Fruit fly (Drosophila melanogaster) whole organism, wandering third instar larva: Measurements from ENCODE around the gene CG13786.

Experiments
- Abd-B ChIP-seq: fragments of >200 bp; optimal IDR thresholded peaks from 2 replicates; lab custom pipeline; 2017; ENCODE audit warnings: missing biosample characterization, missing genetic modification characterization
- CG32264 ChIP-seq: fragments of 200-800 bp; sonication (Bioruptor generic); optimal IDR thresholded peaks from 2 replicates; lab custom pipeline; 2016; ENCODE audit warnings: missing biosample characterization, missing genetic modification characterization
- CG9705 ChIP-seq: fragments of 200-800 bp; sonication (Bioruptor generic); optimal IDR thresholded peaks from 2 replicates; lab custom pipeline; 2018; ENCODE audit warnings: missing biosample characterization, mild to moderate bottlenecking, missing genetic modification characterization
- CrebA ChIP-seq: fragments of 200-800 bp; sonication (Bioruptor generic); optimal IDR thresholded peaks from 2 replicates; lab custom pipeline; 2016; ENCODE audit warnings: missing biosample characterization, mild to moderate bottlenecking, missing genetic modification characterization, borderline replicate concordance
- Dfd ChIP-seq: fragments of >200 bp; optimal IDR thresholded peaks from 2 replicates; lab custom pipeline; 2017; ENCODE audit warnings: missing biosample characterization, missing genetic modification characterization
- Dif ChIP-seq: fragments of 200-275, 200-300 bp; sonication (Bioruptor generic); optimal IDR thresholded peaks from 2 replicates; lab custom pipeline; 2018; ENCODE audit warnings: missing biosample characterization, missing genetic modification characterization; ENCODE audit not compliant: partially characterized antibody
- GATAd ChIP-seq: sonication (Bioruptor generic); optimal IDR thresholded peaks from 2 replicates; lab custom pipeline; 2016; ENCODE audit warnings: missing biosample characterization, missing genetic modification characterization
- HLH106 ChIP-seq: fragments of 200-800 bp; optimal IDR thresholded peaks from 3 replicates; lab custom pipeline; 2019; ENCODE audit warnings: missing biosample characterization, mild to moderate bottlenecking, missing genetic modification characterization, moderate library complexity
- Hnf4 ChIP-seq: fragments of 200-800 bp; sonication (Bioruptor generic); optimal IDR thresholded peaks from 2 replicates; lab custom pipeline; 2016; ENCODE audit warnings: missing biosample characterization, mild to moderate bottlenecking, missing genetic modification characterization
- Hr78 ChIP-seq: fragments of >200 bp; optimal IDR thresholded peaks from 2 replicates; lab custom pipeline; 2017; ENCODE audit warnings: missing biosample characterization, missing genetic modification characterization
- Hr83 ChIP-seq: fragments of 200-300 bp; sonication (Bioruptor generic); optimal IDR thresholded peaks from 2 replicates; lab custom pipeline; 2016; ENCODE audit warnings: missing biosample characterization, mild to moderate bottlenecking, missing genetic modification characterization, moderate library complexity; ENCODE audit not compliant: poor library complexity, severe bottlenecking
- Jra ChIP-seq: sonication (Bioruptor generic); optimal IDR thresholded peaks from 2 replicates; lab custom pipeline; 2016; ENCODE audit warnings: missing biosample characterization, missing genetic modification characterization
- Mio ChIP-seq: sonication (Bioruptor generic); optimal IDR thresholded peaks from 2 replicates; lab custom pipeline; 2016; ENCODE audit warnings: missing biosample characterization, missing genetic modification characterization
- Myc ChIP-seq: fragments of >200 bp; optimal IDR thresholded peaks from 2 replicates; lab custom pipeline; 2017
- N ChIP-seq: fragments of >200 bp; optimal IDR thresholded peaks from 2 replicates; lab custom pipeline; 2018; ENCODE audit warnings: missing biosample characterization, missing external identifiers, missing genetic modification characterization
- OdsH ChIP-seq: fragments of 200-800 bp; sonication (Bioruptor generic); optimal IDR thresholded peaks from 2 replicates; lab custom pipeline; 2016; ENCODE audit warnings: missing biosample characterization, mild to moderate bottlenecking, missing genetic modification characterization
- Rel ChIP-seq, 2 experiments: fragments of 200-800 bp; sonication (Bioruptor generic) in 1 of 2; optimal IDR thresholded peaks; 2 replicates in 1 of 2; 3 replicates in 1 of 2; lab custom pipeline; 2016 to 2019; ENCODE audit warnings: mild to moderate bottlenecking in 2 of 2, missing biosample characterization in 2 of 2, missing genetic modification characterization in 2 of 2, moderate library complexity in 1 of 2
- Sp1 ChIP-seq: fragments of 200-800 bp; sonication (Bioruptor generic); optimal IDR thresholded peaks from 3 replicates; lab custom pipeline; 2019; ENCODE audit warnings: missing biosample characterization, mild to moderate bottlenecking, missing genetic modification characterization, moderate library complexity
- Vsx2 ChIP-seq: fragments of 200-300, 225-300 bp; sonication (Bioruptor generic); optimal IDR thresholded peaks from 2 replicates; lab custom pipeline; 2018; ENCODE audit warnings: missing biosample characterization, missing genetic modification characterization; ENCODE audit not compliant: partially characterized antibody
- br ChIP-seq: fragments of 200-800 bp; sonication (Bioruptor generic); optimal IDR thresholded peaks from 2 replicates; lab custom pipeline; 2016; ENCODE audit warnings: missing biosample characterization, missing genetic modification characterization
- brk ChIP-seq: fragments of 200-800 bp; sonication (Bioruptor generic); optimal IDR thresholded peaks from 2 replicates; lab custom pipeline; 2016; ENCODE audit warnings: missing biosample characterization, mild to moderate bottlenecking, missing genetic modification characterization
- dl ChIP-seq, 2 experiments: fragments of 175-275, 200-275 bp in 1 of 2; fragments of 200-275 bp in 1 of 2; sonication (Bioruptor generic); optimal IDR thresholded peaks; lab custom pipeline; 2018; ENCODE audit warnings: mild to moderate bottlenecking in 2 of 2, missing biosample characterization in 2 of 2, missing genetic modification characterization in 2 of 2, moderate library complexity in 2 of 2; ENCODE audit not compliant: partially characterized antibody in 2 of 2, insufficient read depth in 1 of 2
- dmrt93B ChIP-seq: fragments of 200-800 bp; sonication (Bioruptor generic); optimal IDR thresholded peaks from 2 replicates; lab custom pipeline; 2018; ENCODE audit warnings: missing biosample characterization, mild to moderate bottlenecking, missing genetic modification characterization
- dsf ChIP-seq: sonication (Bioruptor generic); optimal IDR thresholded peaks from 2 replicates; lab custom pipeline; 2016; ENCODE audit warnings: missing biosample characterization, missing genetic modification characterization, borderline replicate concordance
- ey ChIP-seq: fragments of 200-800 bp; sonication (Bioruptor generic); optimal IDR thresholded peaks from 2 replicates; lab custom pipeline; 2016; ENCODE audit warnings: missing biosample characterization, missing genetic modification characterization
- foxo ChIP-seq, 2 experiments: fragments of 200-800 bp; sonication (Bioruptor generic); optimal IDR thresholded peaks; 2 replicates in 1 of 2; 3 replicates in 1 of 2; lab custom pipeline; 2016 to 2017; ENCODE audit warnings: missing biosample characterization in 2 of 2, missing genetic modification characterization in 2 of 2
- fru ChIP-seq: fragments of 200-800 bp; sonication (Bioruptor generic); optimal IDR thresholded peaks from 3 replicates; lab custom pipeline; 2016; ENCODE audit warnings: missing biosample characterization, mild to moderate bottlenecking, missing genetic modification characterization
- h ChIP-seq: fragments of 200-800 bp; sonication (Bioruptor generic); optimal IDR thresholded peaks from 3 replicates; lab custom pipeline; 2016; ENCODE audit warnings: missing biosample characterization, mild to moderate bottlenecking, missing genetic modification characterization
- jim ChIP-seq: fragments of 175-275, 200-325 bp; sonication (Bioruptor generic); optimal IDR thresholded peaks from 2 replicates; lab custom pipeline; 2016; ENCODE audit warnings: missing biosample characterization, mild to moderate bottlenecking, missing genetic modification characterization
- lola ChIP-seq: fragments of >200 bp; optimal IDR thresholded peaks from 2 replicates; lab custom pipeline; 2017; ENCODE audit warnings: missing biosample characterization, missing genetic modification characterization
- pan ChIP-seq: fragments of >200 bp; optimal IDR thresholded peaks from 2 replicates; lab custom pipeline; 2017
- psq ChIP-seq: fragments of 200-800 bp; sonication (Bioruptor generic); optimal IDR thresholded peaks from 3 replicates; lab custom pipeline; 2017; ENCODE audit warnings: missing biosample characterization, mild to moderate bottlenecking, missing genetic modification characterization, moderate library complexity
- rgr ChIP-seq: fragments of 200-800 bp; sonication (Bioruptor generic); optimal IDR thresholded peaks from 3 replicates; lab custom pipeline; 2016; ENCODE audit warnings: missing biosample characterization, mild to moderate bottlenecking, missing genetic modification characterization
- sage ChIP-seq: fragments of 200-800 bp; sonication (Bioruptor generic); optimal IDR thresholded peaks from 2 replicates; lab custom pipeline; 2016; ENCODE audit warnings: missing biosample characterization, mild to moderate bottlenecking, missing genetic modification characterization
- sv ChIP-seq: fragments of 200-800 bp; sonication (Bioruptor generic); optimal IDR thresholded peaks from 3 replicates; lab custom pipeline; 2016; ENCODE audit warnings: missing biosample characterization, missing genetic modification characterization
- tai ChIP-seq: sonication (Bioruptor generic); optimal IDR thresholded peaks from 2 replicates; lab custom pipeline; 2016; ENCODE audit warnings: missing biosample characterization, missing genetic modification characterization
- usp ChIP-seq: fragments of >200 bp; optimal IDR thresholded peaks from 2 replicates; lab custom pipeline; 2017; ENCODE audit warnings: missing biosample characterization, missing genetic modification characterization
- woc ChIP-seq: sonication (Bioruptor generic); optimal IDR thresholded peaks from 2 replicates; lab custom pipeline; 2016; ENCODE audit warnings: missing biosample characterization, mild to moderate bottlenecking, missing genetic modification characterization

The CG13786 gene

dm6 chr2L:7227434-7227833 lies 25.3 kb downstream of the CG13786 start, which contains the start of gene CG43799:
Gene CG43799, plus strand, starts transcription at chr2L:7227734.
- TF ChIP-seq woc (no peak), N (GFP tag; lab: Kevin White, UChicago) (no peak), Mio (no peak), OdsH (GFP tag; lab: Kevin White, UChicago) (no peak), Rel (GFP tag; optimal IDR thresholded peaks at IDR 0.05; lab: Kevin White, UChicago) (no peak), Rel (tag; optimal IDR thresholded peaks at IDR 0.05; lab: Kevin White, UChicago) (no peak), Vsx2 (no peak), foxo (GFP tag; optimal IDR thresholded peaks at IDR 0.05; lab: Kevin White, UChicago) (no peak), rgr (no peak), psq (GFP tag; lab: Kevin White, UChicago) (no peak), CG9705 (no peak), HLH106 (tag; lab: Kevin White, UChicago) (no peak), dmrt93B (no peak), sage (GFP tag; lab: Kevin White, UChicago) (no peak), CG32264 (GFP tag; lab: Kevin White, UChicago) (no peak), Jra (GFP tag; lab: Kevin White, UChicago) (no peak), lola (GFP tag; lab: Kevin White, UChicago) (no peak)

dm6 chr2L:7226587-7226986 lies 26.2 kb downstream of the CG13786 start:
- TF ChIP-seq usp (GFP tag; lab: Kevin White, UChicago) (no peak), Mio (no peak)

- TF ChIP-seq Hnf4 (no peak), dmrt93B (no peak), br (no peak), N (GFP tag; lab: Kevin White, UChicago) (no peak), HLH106 (tag; lab: Kevin White, UChicago) (no peak)
Measured at dm6 chr2L:7222829-7223272, 29.9 kb downstream of the CG13786 start, which contains the start of gene mEFG1. Gene mEFG1, minus strand, starts transcription at chr2L:7223081.

- TF ChIP-seq sage (GFP tag; lab: Kevin White, UChicago) (no peak), Hr78 (GFP tag; lab: Kevin White, UChicago) (peak; percentile 27), Dif (GFP tag; lab: Kevin White, UChicago) (peak; percentile 17), CrebA (GFP tag; lab: Kevin White, UChicago) (no peak), Myc (peak; percentile 73), fru (GFP tag; lab: Kevin White, UChicago) (no peak), N (GFP tag; lab: Kevin White, UChicago) (peak; percentile 95), br (peak; percentile 13), Mio (no peak), dmrt93B (no peak), psq (GFP tag; lab: Kevin White, UChicago) (no peak), woc (peak; percentile 52), GATAd (GFP tag; lab: Kevin White, UChicago) (no peak), ey (no peak), Sp1 (GFP tag; lab: Kevin White, UChicago) (peak; percentile 40), pan (no peak), Hr83 (GFP tag; lab: Kevin White, UChicago) (peak; percentile 53), HLH106 (tag; lab: Kevin White, UChicago) (peak; percentile 23), Jra (GFP tag; lab: Kevin White, UChicago) (peak; percentile 58), h (GFP tag; lab: Kevin White, UChicago) (no peak), OdsH (GFP tag; lab: Kevin White, UChicago) (peak; percentile 15), Vsx2 (no peak), dsf (no peak), Abd-B (GFP tag; lab: Kevin White, UChicago) (no peak), jim (GFP tag; lab: Kevin White, UChicago) (no peak), sv (GFP tag; lab: Kevin White, UChicago) (no peak), tai (GFP tag; lab: Kevin White, UChicago) (peak; percentile 55), rgr (peak; percentile 23), CG9705 (no peak), dl (GFP tag; optimal IDR thresholded peaks at IDR 0.05; lab: Kevin White, UChicago; ENCODE audit: insufficient read depth in 1 of 2, partially characterized antibody in 2 of 2) (no peak), foxo (GFP tag; optimal IDR thresholded peaks at IDR 0.05; lab: Kevin White, UChicago) (peak in 1 of 2 experiments; percentile 27), Rel (GFP tag; optimal IDR thresholded peaks at IDR 0.05; lab: Kevin White, UChicago) (no peak), Rel (tag; optimal IDR thresholded peaks at IDR 0.05; lab: Kevin White, UChicago) (peak; percentile 59), brk (peak; percentile 35), usp (GFP tag; lab: Kevin White, UChicago) (no peak), CG32264 (GFP tag; lab: Kevin White, UChicago) (no peak), Dfd (GFP tag; lab: Kevin White, UChicago) (no peak), lola (GFP tag; lab: Kevin White, UChicago) (no peak), Hnf4 (peak; percentile 46)
- TF ChIP-seq, all 38 proteins: peak for 17
Measured at dm6 chr2L:7219650-7220267, 33.0 kb downstream of the CG13786 start, which contains the start of gene CG13784. Gene CG13784, minus strand, starts transcription at chr2L:7220033.
